Fruit fly (Drosophila melanogaster) whole organism, embryonic: ENCODE data around the gene Sirt4.

Experiments
- B-H2 ChIP-seq: fragments of 200-800 bp; sonication (Bioruptor generic); optimal IDR thresholded peaks from 2 replicates; lab custom pipeline; 2018; ENCODE audit warnings: missing biosample characterization, mild to moderate bottlenecking, missing genetic modification characterization
- CG10267 ChIP-seq: fragments of 200-800 bp; sonication (Bioruptor generic); optimal IDR thresholded peaks from 2 replicates; lab custom pipeline; 2018; ENCODE audit warnings: missing biosample characterization, mild to moderate bottlenecking, missing genetic modification characterization, moderate library complexity
- CG10462 ChIP-seq: fragments of 200-800 bp; sonication (Bioruptor generic); optimal IDR thresholded peaks from 2 replicates; lab custom pipeline; 2016; ENCODE audit warnings: missing biosample characterization, missing genetic modification characterization
- CG10543 ChIP-seq: fragments of 200-800 bp; sonication (Bioruptor generic); optimal IDR thresholded peaks from 3 replicates; lab custom pipeline; 2017; ENCODE audit warnings: missing biosample characterization, mild to moderate bottlenecking, missing genetic modification characterization, moderate library complexity
- CG10979 ChIP-seq: fragments of 200-800 bp; sonication (Bioruptor generic); optimal IDR thresholded peaks from 2 replicates; lab custom pipeline; 2018; ENCODE audit warnings: missing biosample characterization, mild to moderate bottlenecking, missing genetic modification characterization, moderate library complexity
- CG11504 ChIP-seq: fragments of 200-800 bp; sonication (Bioruptor generic); optimal IDR thresholded peaks from 3 replicates; lab custom pipeline; 2019; ENCODE audit warnings: missing biosample characterization, mild to moderate bottlenecking, missing genetic modification characterization, moderate library complexity
- CG11560 ChIP-seq: fragments of 200-800 bp; sonication (Bioruptor generic); IDR thresholded peaks from 3 replicates; pipeline ENCODE4 v1.3.6; 2022; ENCODE audit warnings: missing biosample characterization, missing genetic modification characterization
- CG12104 ChIP-seq: fragments of 200-800 bp; sonication (Bioruptor generic); optimal IDR thresholded peaks from 3 replicates; lab custom pipeline; 2016; ENCODE audit warnings: missing biosample characterization, missing genetic modification characterization
- CG13624 ChIP-seq: fragments of 200-800 bp; sonication (Bioruptor generic); optimal IDR thresholded peaks from 2 replicates; lab custom pipeline; 2016; ENCODE audit warnings: missing biosample characterization, missing genetic modification characterization
- CG13775 ChIP-seq: fragments of 200-800 bp; sonication (Bioruptor generic); optimal IDR thresholded peaks from 3 replicates; lab custom pipeline; 2017; ENCODE audit warnings: missing biosample characterization, mild to moderate bottlenecking, missing genetic modification characterization
- CG17328 ChIP-seq: fragments of 200-800 bp; sonication (Bioruptor generic); IDR thresholded peaks from 2 replicates; pipeline ENCODE4 v1.3.6; 2022; ENCODE audit warnings: missing biosample characterization, missing genetic modification characterization
- CG17359 ChIP-seq: fragments of 200-800 bp; sonication (Bioruptor generic); optimal IDR thresholded peaks from 3 replicates; lab custom pipeline; 2018; ENCODE audit warnings: missing biosample characterization, mild to moderate bottlenecking, missing genetic modification characterization, moderate library complexity
- CG2116 ChIP-seq: fragments of 200-800 bp; sonication (Bioruptor generic); optimal IDR thresholded peaks from 3 replicates; lab custom pipeline; 2018; ENCODE audit warnings: missing biosample characterization, mild to moderate bottlenecking, missing genetic modification characterization
- CG2202 ChIP-seq: fragments of 200-800 bp; sonication (Bioruptor generic); optimal IDR thresholded peaks from 2 replicates; lab custom pipeline; 2018; ENCODE audit warnings: missing biosample characterization, mild to moderate bottlenecking, missing genetic modification characterization
- CG33557 ChIP-seq: fragments of 200-800 bp; sonication (Bioruptor generic); optimal IDR thresholded peaks from 2 replicates; lab custom pipeline; 2019; ENCODE audit warnings: missing biosample characterization, mild to moderate bottlenecking, missing genetic modification characterization, moderate library complexity
- CG3407 ChIP-seq: fragments of 200-800 bp; sonication (Bioruptor generic); optimal IDR thresholded peaks from 2 replicates; lab custom pipeline; 2018; ENCODE audit warnings: missing biosample characterization, mild to moderate bottlenecking, missing genetic modification characterization
- CG42726 ChIP-seq: fragments of 200-800 bp; sonication (Bioruptor generic); IDR thresholded peaks from 2 replicates; pipeline ENCODE4 v1.3.6; 2022; ENCODE audit warnings: missing biosample characterization, missing genetic modification characterization; ENCODE audit not compliant: partially characterized antibody
- CG6813 ChIP-seq: fragments of 200-800 bp; sonication (Bioruptor generic); optimal IDR thresholded peaks from 2 replicates; lab custom pipeline; 2017; ENCODE audit warnings: missing biosample characterization, missing genetic modification characterization, mild to moderate bottlenecking, moderate library complexity, missing genetic modification reagents
- CG7839 ChIP-seq: fragments of 200-800 bp; sonication (Bioruptor generic); optimal IDR thresholded peaks from 3 replicates; lab custom pipeline; 2018; ENCODE audit warnings: missing biosample characterization, mild to moderate bottlenecking, missing genetic modification characterization, moderate library complexity
- CG9727 ChIP-seq: fragments of 200-800 bp; sonication (Bioruptor generic); optimal IDR thresholded peaks from 3 replicates; lab custom pipeline; 2017; ENCODE audit warnings: missing biosample characterization, mild to moderate bottlenecking, missing genetic modification characterization
- CG9932 ChIP-seq: fragments of 200-800 bp; sonication (Bioruptor generic); IDR thresholded peaks from 2 replicates; pipeline ENCODE4 v1.3.6; 2022; ENCODE audit warnings: missing biosample characterization, missing genetic modification characterization
- D19B ChIP-seq: fragments of 200-800 bp; sonication (Bioruptor generic); optimal IDR thresholded peaks from 2 replicates; lab custom pipeline; 2017; ENCODE audit warnings: missing biosample characterization, mild to moderate bottlenecking, missing genetic modification characterization
- Drgx ChIP-seq: fragments of 200-800 bp; sonication (Bioruptor generic); IDR thresholded peaks from 2 replicates; pipeline ENCODE4 v1.3.6; 2022; ENCODE audit warnings: missing biosample characterization, missing genetic modification characterization
- Eip74EF ChIP-seq, 2 experiments: fragments of 200-800 bp in 1 of 2; fragments of >200 bp in 1 of 2; sonication (Bioruptor generic) in 1 of 2; optimal IDR thresholded peaks; 2 replicates each; lab custom pipeline; 2017 to 2019; ENCODE audit warnings: missing biosample characterization in 2 of 2, missing genetic modification characterization in 2 of 2, mild to moderate bottlenecking in 1 of 2, moderate library complexity in 1 of 2
- Hand ChIP-seq: fragments of 200-800 bp; sonication (Bioruptor generic); optimal IDR thresholded peaks from 2 replicates; lab custom pipeline; 2017; ENCODE audit warnings: mild to moderate bottlenecking, missing biosample characterization, missing genetic modification reagents, missing genetic modification characterization
- Hey ChIP-seq: fragments of 200-800 bp; sonication (Bioruptor generic); optimal IDR thresholded peaks from 3 replicates; lab custom pipeline; 2018; ENCODE audit warnings: missing biosample characterization, mild to moderate bottlenecking, missing genetic modification characterization
- Mes4 ChIP-seq: fragments of 200-800 bp; sonication (Bioruptor generic); optimal IDR thresholded peaks from 2 replicates; lab custom pipeline; 2016; ENCODE audit warnings: missing biosample characterization, missing genetic modification characterization
- Mrtf ChIP-seq: fragments of 200-800 bp; sonication (Bioruptor generic); IDR thresholded peaks from 3 replicates; pipeline ENCODE4 v1.3.6; 2022; ENCODE audit warnings: missing biosample characterization, missing genetic modification characterization
- Rx ChIP-seq: fragments of 200-800 bp; sonication (Bioruptor generic); IDR thresholded peaks from 2 replicates; pipeline ENCODE4 v1.3.6; 2022; ENCODE audit warnings: missing biosample characterization, missing genetic modification characterization
- Stat92E ChIP-seq, 3 experiments: fragments of >200 bp in 2 of 3; fragments of 200-800 bp in 1 of 3; sonication (Bioruptor generic) in 1 of 3; optimal IDR thresholded peaks; 2 replicates each; lab custom pipeline; 2017 to 2019; ENCODE audit warnings: missing biosample characterization in 3 of 3, missing genetic modification characterization in 3 of 3, mild to moderate bottlenecking in 1 of 3, moderate library complexity in 1 of 3
- Usf ChIP-seq: fragments of 200-800 bp; sonication (Bioruptor generic); optimal IDR thresholded peaks from 2 replicates; lab custom pipeline; 2017; ENCODE audit warnings: missing genotype, missing biosample characterization, missing genetic modification characterization
- ac ChIP-seq: fragments of 200-800 bp; sonication (Bioruptor generic); optimal IDR thresholded peaks from 3 replicates; lab custom pipeline; 2017; ENCODE audit warnings: missing biosample characterization, mild to moderate bottlenecking, missing genetic modification characterization
- crp ChIP-seq, 2 experiments: fragments of 200-800 bp; sonication (Bioruptor generic); optimal IDR thresholded peaks; 2 replicates in 1 of 2; 3 replicates in 1 of 2; lab custom pipeline; 2017; ENCODE audit warnings: missing biosample characterization in 2 of 2, missing genetic modification characterization in 2 of 2, mild to moderate bottlenecking in 1 of 2, moderate library complexity in 1 of 2
- dmrt99B ChIP-seq: fragments of 200-800 bp; sonication (Bioruptor generic); optimal IDR thresholded peaks from 2 replicates; lab custom pipeline; 2018; ENCODE audit warnings: missing biosample characterization, mild to moderate bottlenecking, missing genetic modification characterization, moderate library complexity
- hbn ChIP-seq: fragments of 200-800 bp; sonication (Bioruptor generic); IDR thresholded peaks from 2 replicates; pipeline ENCODE4 v1.3.6; 2022; ENCODE audit warnings: missing biosample characterization, missing genetic modification characterization; ENCODE audit not compliant: partially characterized antibody
- hth ChIP-seq: fragments of >200 bp; optimal IDR thresholded peaks from 2 replicates; lab custom pipeline; 2017; ENCODE audit warnings: inconsistent platforms
- jumu ChIP-seq: fragments of 200-800 bp; sonication (Bioruptor generic); optimal IDR thresholded peaks from 3 replicates; lab custom pipeline; 2016; ENCODE audit warnings: missing biosample characterization, missing genetic modification characterization
- klu ChIP-seq: fragments of 200-800 bp; sonication (Bioruptor generic); IDR thresholded peaks from 2 replicates; pipeline ENCODE4 v1.3.6; 2022; ENCODE audit warnings: missing biosample characterization, missing genetic modification characterization
- lab ChIP-seq: fragments of 200-800 bp; sonication (Bioruptor generic); optimal IDR thresholded peaks from 3 replicates; lab custom pipeline; 2017; ENCODE audit warnings: missing biosample characterization, missing genetic modification characterization, mild to moderate bottlenecking, moderate library complexity, missing genetic modification reagents
- mld ChIP-seq: fragments of 200-800 bp; sonication (Bioruptor generic); IDR thresholded peaks from 3 replicates; pipeline ENCODE4 v1.3.6; 2022; ENCODE audit warnings: missing biosample characterization, missing genetic modification characterization; ENCODE audit not compliant: partially characterized antibody
- nau ChIP-seq: fragments of 200-800 bp; sonication (Bioruptor generic); optimal IDR thresholded peaks from 3 replicates; lab custom pipeline; 2017; ENCODE audit warnings: missing biosample characterization, mild to moderate bottlenecking, missing genetic modification characterization, missing genetic modification reagents
- ro ChIP-seq: fragments of 200-800 bp; sonication (Bioruptor generic); IDR thresholded peaks from 2 replicates; pipeline ENCODE4 v1.3.6; 2022; ENCODE audit warnings: missing biosample characterization, missing genetic modification characterization
- schlank ChIP-seq: fragments of 200-800 bp; sonication (Bioruptor generic); optimal IDR thresholded peaks from 2 replicates; lab custom pipeline; 2018; ENCODE audit warnings: missing biosample characterization, mild to moderate bottlenecking, missing genetic modification characterization
- sens ChIP-seq: fragments of 200-800 bp; sonication (Bioruptor generic); peaks from one replicate; lab custom pipeline; 2016; ENCODE audit warnings: missing biosample characterization, missing genetic modification characterization
- seq ChIP-seq: fragments of 200-800 bp; sonication (Bioruptor generic); IDR thresholded peaks from 2 replicates; pipeline ENCODE4 v1.3.6; 2022; ENCODE audit warnings: missing biosample characterization, missing genetic modification characterization
- sima ChIP-seq: fragments of 200-800 bp; sonication (Bioruptor generic); optimal IDR thresholded peaks from 2 replicates; lab custom pipeline; 2016; ENCODE audit warnings: missing biosample characterization, missing genetic modification characterization
- slou ChIP-seq: fragments of 200-800 bp; sonication (Bioruptor generic); optimal IDR thresholded peaks from 3 replicates; lab custom pipeline; 2016; ENCODE audit warnings: missing biosample characterization, missing genetic modification characterization
- sug ChIP-seq: fragments of 200-800 bp; optimal IDR thresholded peaks from 2 replicates; lab custom pipeline; 2019; ENCODE audit warnings: missing biosample characterization, mild to moderate bottlenecking, missing genetic modification characterization, moderate library complexity
- tup ChIP-seq: fragments of 200-800 bp; sonication (Bioruptor generic); optimal IDR thresholded peaks from 2 replicates; lab custom pipeline; 2016; ENCODE audit warnings: missing biosample characterization, mild to moderate bottlenecking, missing genetic modification characterization, moderate library complexity
- zfh1 ChIP-seq: fragments of 200-800 bp; sonication (Bioruptor generic); IDR thresholded peaks from 3 replicates; pipeline ENCODE4 v1.3.6; 2022; ENCODE audit warnings: missing biosample characterization, missing genetic modification characterization

Gene Sirt4

DNA sequence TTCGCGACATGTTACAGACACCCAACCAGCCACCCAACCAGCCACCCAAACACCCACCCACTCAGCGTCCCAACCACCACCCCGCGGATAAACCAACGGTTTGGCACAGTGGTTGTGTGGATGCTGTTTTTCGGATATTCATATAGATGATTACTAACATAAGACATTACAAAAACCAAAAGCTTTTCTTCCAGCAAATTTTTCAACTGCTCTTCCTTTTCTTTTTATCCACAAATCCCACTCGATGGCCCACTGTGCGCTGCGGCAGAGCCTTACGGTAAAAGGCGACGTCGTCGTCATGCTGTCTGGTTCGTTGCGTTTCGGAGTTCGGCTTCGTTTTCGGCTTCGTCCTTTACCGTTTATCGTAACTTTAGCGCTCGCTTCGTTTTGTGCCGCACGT is 27.2 kb downstream of the Sirt4 start (continued):
- TF ChIP-seq jumu (peak; percentile 43), Usf (no peak), Mrtf (GFP tag; lab: Robert Waterston, UW) (peak; percentile 69), CG11504 (tag; lab: Kevin White, UChicago) (peak; percentile 43), Eip74EF (GFP tag; optimal IDR thresholded peaks at IDR 0.05; lab: Kevin White, UChicago) (no peak), hbn (GFP tag; lab: Robert Waterston, UW) (no peak), sima (GFP tag; lab: Kevin White, UChicago) (no peak), CG12104 (no peak), Mes4 (peak; percentile 24), CG2116 (GFP tag; lab: Kevin White, UChicago) (no peak), CG10543 (no peak), Rx (peak; percentile 54; the same call in 1 of the 2 replicates), Stat92E (GFP tag; optimal IDR thresholded peaks at IDR 0.05; lab: Kevin White, UChicago) (no peak), nau (no peak), CG11560 (tag; lab: Robert Waterston, UW) (no peak), klu (GFP tag; lab: Robert Waterston, UW) (0 out of 2 replicates have a peak, but pooled peaks have one; percentile 27), ac (GFP tag; lab: Kevin White, UChicago) (no peak), ro (no peak), CG17359 (tag; lab: Kevin White, UChicago) (peak; percentile 69), tup (GFP tag; lab: Kevin White, UChicago) (peak; percentile 9), CG13624 (no peak), crp (GFP tag; optimal IDR thresholded peaks at IDR 0.05; lab: Kevin White, UChicago) (no peak), zfh1 (peak; percentile 65), CG3407 (GFP tag; lab: Kevin White, UChicago) (no peak), CG9932 (GFP tag; lab: Robert Waterston, UW) (peak; percentile 63), CG9727 (GFP tag; lab: Kevin White, UChicago) (peak; percentile 42), dmrt99B (peak; percentile 51), hth (no peak), CG6813 (GFP tag; lab: Kevin White, UChicago) (peak; percentile 40), mld (GFP tag; lab: Robert Waterston, UW) (no peak), CG2202 (no peak), Drgx (GFP tag; lab: Robert Waterston, UW) (peak; percentile 39), CG17328 (peak; percentile 88), Hand (GFP tag; lab: Kevin White, UChicago) (peak; percentile 60), B-H2 (GFP tag; lab: Kevin White, UChicago) (peak; percentile 51), CG42726 (no peak), lab (GFP tag; lab: Kevin White, UChicago) (peak; percentile 85), schlank (tag; lab: Kevin White, UChicago) (peak; percentile 35), seq (GFP tag; lab: Robert Waterston, UW) (peak; percentile 46; the same call in 1 of the 2 replicates), D19B (GFP tag; lab: Kevin White, UChicago) (no peak), CG10462 (peak; percentile 9), Hey (no peak), CG13775 (no peak), CG10979 (tag; lab: Kevin White, UChicago) (peak; percentile 47), CG33557 (GFP tag; lab: Kevin White, UChicago) (no peak), CG7839 (tag; lab: Kevin White, UChicago) (peak; percentile 63), sug (tag; lab: Kevin White, UChicago) (peak; percentile 43), CG10267 (tag; lab: Kevin White, UChicago) (peak; percentile 8), slou (GFP tag; lab: Kevin White, UChicago) (no peak), sens (peak; percentile 47)
